Worm (Caenorhabditis elegans) whole organism, early embryonic: ENCODE data around the gene F54F12.1.

Experiments used
- B0310.2 ChIP-seq: sonication (generic microtip); optimal IDR thresholded peaks from 2 replicates; lab custom pipeline; 2016; ENCODE audit warnings: mild to moderate bottlenecking, missing genetic modification characterization, missing compliant biosample characterization
- F13C5.2 ChIP-seq: sonication (generic microtip); optimal IDR thresholded peaks from 2 replicates; lab custom pipeline; 2017; ENCODE audit warnings: mild to moderate bottlenecking, missing genetic modification characterization, inconsistent platforms, missing compliant biosample characterization
- ama-1 ChIP-seq: fragments of 150-350 bp; optimal IDR thresholded peaks from 2 replicates; lab custom pipeline; 2014
- ceh-13 ChIP-seq: fragments of 200-800 bp; sonication (Bioruptor generic); optimal IDR thresholded peaks from 2 replicates; lab custom pipeline; 2018; ENCODE audit warnings: mild to moderate bottlenecking, missing genetic modification characterization, missing compliant biosample characterization
- ceh-36 ChIP-seq: sonication (generic microtip); optimal IDR thresholded peaks from 2 replicates; lab custom pipeline; 2016; ENCODE audit warnings: missing genetic modification characterization, inconsistent platforms, missing compliant biosample characterization
- flt-1 ChIP-seq: fragments of 200-800 bp; sonication (Bioruptor generic); IDR thresholded peaks from 2 replicates; pipeline ENCODE4 v1.3.6; 2022; ENCODE audit warnings: missing genetic modification characterization, missing compliant biosample characterization
- hmbx-1 ChIP-seq: sonication (generic microtip); optimal IDR thresholded peaks from 2 replicates; lab custom pipeline; 2016; ENCODE audit warnings: mild to moderate bottlenecking, missing genetic modification characterization, missing compliant biosample characterization
- hmg-4 ChIP-seq: fragments of 200-800 bp; sonication (Bioruptor generic); optimal IDR thresholded peaks from 2 replicates; lab custom pipeline; 2018; ENCODE audit warnings: mild to moderate bottlenecking, missing genetic modification characterization, missing compliant biosample characterization
- hnd-1 ChIP-seq: sonication (generic microtip); optimal IDR thresholded peaks from 2 replicates; lab custom pipeline; 2016; ENCODE audit warnings: missing genetic modification characterization, missing compliant biosample characterization
- pes-1 ChIP-seq: fragments of 200-800 bp; sonication (Bioruptor generic); IDR thresholded peaks from 2 replicates; pipeline ENCODE4 v1.3.6; 2022; ENCODE audit warnings: missing genetic modification reagents, missing genetic modification characterization, missing compliant biosample characterization
- scrt-1 ChIP-seq: fragments of 200-800 bp; sonication (Bioruptor generic); IDR thresholded peaks from 2 replicates; pipeline ENCODE4 v1.3.6; 2022; ENCODE audit warnings: missing genetic modification characterization, missing compliant biosample characterization
- sea-1 ChIP-seq: fragments of 200-800 bp; sonication (Bioruptor generic); conservative IDR thresholded peaks from 2 replicates; pipeline ENCODE4 v1.3.6; 2022; ENCODE audit warnings: missing genetic modification characterization, missing compliant biosample characterization
- tbx-11 ChIP-seq: fragments of 200-800 bp; sonication (Bioruptor generic); IDR thresholded peaks from 2 replicates; pipeline ENCODE4 v1.3.6; 2022; ENCODE audit warnings: missing genetic modification characterization, missing compliant biosample characterization

ce11 chrIII:13011927-13012326 is 43.3 kb downstream of the F54F12.1 start:
- no peak for TF ChIP-seq sea-1
- TF ChIP-seq ama-1 (lab: Kevin White, UChicago) = no peak
- TF ChIP-seq ceh-13 (GFP tag; lab: Kevin White, UChicago) = no peak
- no peak for TF ChIP-seq hmbx-1 (tag; lab: Kevin White, UChicago)
- TF ChIP-seq tbx-11 (GFP tag; lab: Robert Waterston, UW) = no peak
- TF ChIP-seq B0310.2 (tag; lab: Kevin White, UChicago) = no peak
- no peak for TF ChIP-seq hmg-4 (GFP tag; lab: Kevin White, UChicago)
- TF ChIP-seq F13C5.2 = no peak
- no peak for TF ChIP-seq flt-1 (GFP tag; lab: Robert Waterston, UW)
- no peak for TF ChIP-seq scrt-1 (GFP tag; lab: Robert Waterston, UW)
- TF ChIP-seq pes-1 (GFP tag; lab: Robert Waterston, UW) = no peak
- TF ChIP-seq ceh-36 (tag; lab: Kevin White, UChicago) = no peak
- no peak for TF ChIP-seq hnd-1
